Fruit fly (Drosophila melanogaster): ENCODE results near the gene CG14983.

The CG14983 gene

dm6 chr3L:3902491-3903198 lies 46.5 kb downstream of the CG14983 start, which contains the start of gene Ubi-p63E (continued):
- peak; percentile 72 for TF ChIP-seq CG12942 (GFP tag; optimal IDR thresholded peaks at IDR 0.05)
- TF ChIP-seq CG34422 (GFP tag; IDR thresholded peaks at IDR 0.05): no peak
- peak; percentile 4 for TF ChIP-seq lilli (GFP tag; optimal IDR thresholded peaks at IDR 0.05)
- TF ChIP-seq org-1 (GFP tag; optimal IDR thresholded peaks at IDR 0.05): peak; percentile 46
- TF ChIP-seq toy (GFP tag; IDR thresholded peaks at IDR 0.05): no peak
- TF ChIP-seq az2 (GFP tag; optimal IDR thresholded peaks at IDR 0.05): peak; percentile 65
- TF ChIP-seq stwl (tag; optimal IDR thresholded peaks at IDR 0.05): peak; percentile 22
- no peak for TF ChIP-seq Mrtf (GFP tag; IDR thresholded peaks at IDR 0.05)
- TF ChIP-seq CG8478 (optimal IDR thresholded peaks at IDR 0.05): no peak
- no peak for TF ChIP-seq kni (GFP tag; optimal IDR thresholded peaks at IDR 0.05)
- TF ChIP-seq CG9215 (GFP tag; IDR thresholded peaks at IDR 0.05): no peak
- TF ChIP-seq en (GFP tag; optimal IDR thresholded peaks at IDR 0.05): no peak
- TF ChIP-seq ranshi (GFP tag; IDR thresholded peaks at IDR 0.05): no peak
- peak; percentile 51 for TF ChIP-seq CG1792 (GFP tag; optimal IDR thresholded peaks at IDR 0.05)
- peak; percentile 27 for TF ChIP-seq maf-S (GFP tag; optimal IDR thresholded peaks at IDR 0.05)
- no peak for TF ChIP-seq CG30020 (tag; optimal IDR thresholded peaks at IDR 0.05)
- TF ChIP-seq CG10267 (tag; optimal IDR thresholded peaks at IDR 0.05): peak; percentile 59
- TF ChIP-seq HLH54F (GFP tag; optimal IDR thresholded peaks at IDR 0.05): peak; percentile 65
- TF ChIP-seq fu2 (GFP tag; optimal IDR thresholded peaks at IDR 0.05): peak; percentile 70
- no peak for TF ChIP-seq prd (optimal IDR thresholded peaks at IDR 0.05)
- TF ChIP-seq prd (GFP tag; IDR thresholded peaks at IDR 0.05): no peak
- TF ChIP-seq Hmx (GFP tag; optimal IDR thresholded peaks at IDR 0.05): no peak
- peak; percentile 37 for TF ChIP-seq Dad (GFP tag; optimal IDR thresholded peaks at IDR 0.05)
- TF ChIP-seq gsb-n (tag; optimal IDR thresholded peaks at IDR 0.05): peak; percentile 50
- TF ChIP-seq sug (tag; optimal IDR thresholded peaks at IDR 0.05): peak; percentile 12
- no peak for TF ChIP-seq sr (GFP tag; IDR thresholded peaks at IDR 0.05)
- no peak for TF ChIP-seq CG42726 (GFP tag; IDR thresholded peaks at IDR 0.05; ENCODE audit: partially characterized antibody)
- TF ChIP-seq CG12299 (tag; optimal IDR thresholded peaks at IDR 0.05): peak; percentile 51
- peak in 1 of 3 experiments; percentile 55 for TF ChIP-seq lola (GFP tag; optimal IDR thresholded peaks at IDR 0.05)
- TF ChIP-seq CG16863 (GFP tag; optimal IDR thresholded peaks at IDR 0.05): peak; percentile 26
- peak; percentile 94 for TF ChIP-seq sens (GFP tag)
- no peak for TF ChIP-seq Kr (GFP tag; optimal IDR thresholded peaks at IDR 0.05)
- no peak for TF ChIP-seq seq (GFP tag; IDR thresholded peaks at IDR 0.05)
- peak; percentile 28 for TF ChIP-seq Ssrp (tag; optimal IDR thresholded peaks at IDR 0.05)
- TF ChIP-seq Xrp1 (GFP tag; IDR thresholded peaks at IDR 0.05): no peak
- TF ChIP-seq CG12155 (GFP tag; optimal IDR thresholded peaks at IDR 0.05): peak; percentile 68
- TF ChIP-seq Bteb2 (GFP tag; optimal IDR thresholded peaks at IDR 0.05): peak; percentile 45
- peak; percentile 60 for TF ChIP-seq Atf-2 (GFP tag; optimal IDR thresholded peaks at IDR 0.05)
- TF ChIP-seq slbo (GFP tag; IDR thresholded peaks at IDR 0.05): no peak
- TF ChIP-seq hth (optimal IDR thresholded peaks at IDR 0.05): no peak
- TF ChIP-seq so (GFP tag; IDR thresholded peaks at IDR 0.05): no peak
- TF ChIP-seq CG10321 (GFP tag; IDR thresholded peaks at IDR 0.05): no peak
- TF ChIP-seq Ets65A (GFP tag): peak; percentile 96
- TF ChIP-seq CG2875 (GFP tag; optimal IDR thresholded peaks at IDR 0.05): peak; percentile 35
- peak; percentile 11 for TF ChIP-seq Lhr (GFP tag; optimal IDR thresholded peaks at IDR 0.05)
- TF ChIP-seq CG13287 (GFP tag; IDR thresholded peaks at IDR 0.05; ENCODE audit: partially characterized antibody): no peak
- TF ChIP-seq btn (GFP tag; optimal IDR thresholded peaks at IDR 0.05): no peak
- peak; percentile 42 for TF ChIP-seq onecut (GFP tag; IDR thresholded peaks at IDR 0.05)
- no peak for TF ChIP-seq br (optimal IDR thresholded peaks at IDR 0.05)
- peak; percentile 50 for TF ChIP-seq zfh2 (GFP tag; optimal IDR thresholded peaks at IDR 0.05)
- peak; percentile 31 for TF ChIP-seq CG11723 (GFP tag; optimal IDR thresholded peaks at IDR 0.05)
- peak; percentile 35 for TF ChIP-seq CG8089 (GFP tag; optimal IDR thresholded peaks at IDR 0.05)
- TF ChIP-seq PHDP (tag; optimal IDR thresholded peaks at IDR 0.05): peak; percentile 62
